Fruit fly (Drosophila melanogaster) whole organism, pupa: ENCODE measurements around the gene CtsB.

ENCODE experiments used
- CG12605 ChIP-seq: fragments of 200-800 bp; sonication (Bioruptor generic); IDR thresholded peaks from 2 replicates; pipeline ENCODE4 v1.3.6; 2022; ENCODE audit warnings: missing biosample characterization, missing genetic modification characterization
- CG14655 ChIP-seq: fragments of 200-800 bp; sonication (Bioruptor generic); optimal IDR thresholded peaks from 3 replicates; lab custom pipeline; 2017; ENCODE audit warnings: mild to moderate bottlenecking, missing biosample characterization, missing genetic modification reagents, missing genetic modification characterization
- CG17806 ChIP-seq: fragments of 200-800 bp; sonication (Bioruptor generic); optimal IDR thresholded peaks from 2 replicates; lab custom pipeline; 2018; ENCODE audit warnings: missing biosample characterization, mild to moderate bottlenecking, missing genetic modification characterization, moderate library complexity
- CG32121 ChIP-seq: fragments of 200-800 bp; sonication (Bioruptor generic); IDR thresholded peaks from 2 replicates; pipeline ENCODE4 v1.3.6; 2022; ENCODE audit warnings: missing biosample characterization, missing genetic modification characterization
- Pif1B ChIP-seq: fragments of 200-800 bp; sonication (Bioruptor generic); optimal IDR thresholded peaks from 3 replicates; lab custom pipeline; 2016; ENCODE audit warnings: missing biosample characterization, missing genetic modification characterization

dm6 chrX:13770768-13771167 is 11.2 kb downstream of the CtsB start:
- no peak for TF ChIP-seq CG14655 (GFP tag; lab: Kevin White, UChicago)
- no peak for TF ChIP-seq Pif1B (GFP tag; lab: Kevin White, UChicago)
- TF ChIP-seq CG32121 (GFP tag; lab: Robert Waterston, UW) = no peak
- no peak for TF ChIP-seq CG17806 (tag; lab: Kevin White, UChicago)
- no peak for TF ChIP-seq CG12605 (GFP tag; lab: Robert Waterston, UW)
